Worm (Caenorhabditis elegans) whole organism, early embryonic: ENCODE data around the gene gst-5.
"Not testable (repeated sequence)": the region's sequence is repeated elsewhere in the genome, so short reads cannot be mapped to it uniquely, and the experiment has no call there.

Source experiments
- B0310.2 ChIP-seq: sonication (generic microtip); optimal IDR thresholded peaks from 2 replicates; lab custom pipeline; 2016; ENCODE audit warnings: mild to moderate bottlenecking, missing genetic modification characterization, missing compliant biosample characterization
- F13C5.2 ChIP-seq: sonication (generic microtip); optimal IDR thresholded peaks from 2 replicates; lab custom pipeline; 2017; ENCODE audit warnings: mild to moderate bottlenecking, missing genetic modification characterization, inconsistent platforms, missing compliant biosample characterization
- aly-1 ChIP-seq: sonication (generic microtip); optimal IDR thresholded peaks from 2 replicates; lab custom pipeline; 2016; ENCODE audit warnings: missing genetic modification characterization, missing compliant biosample characterization
- ama-1 ChIP-seq: fragments of 150-350 bp; optimal IDR thresholded peaks from 2 replicates; lab custom pipeline; 2014
- ceh-13 ChIP-seq: fragments of 200-800 bp; sonication (Bioruptor generic); optimal IDR thresholded peaks from 2 replicates; lab custom pipeline; 2018; ENCODE audit warnings: mild to moderate bottlenecking, missing genetic modification characterization, missing compliant biosample characterization
- ceh-36 ChIP-seq: sonication (generic microtip); optimal IDR thresholded peaks from 2 replicates; lab custom pipeline; 2016; ENCODE audit warnings: missing genetic modification characterization, inconsistent platforms, missing compliant biosample characterization
- ets-7 ChIP-seq: sonication (generic microtip); optimal IDR thresholded peaks from 2 replicates; lab custom pipeline; 2016; ENCODE audit warnings: missing genotype, missing genetic modification characterization, missing compliant biosample characterization
- flt-1 ChIP-seq: fragments of 200-800 bp; sonication (Bioruptor generic); IDR thresholded peaks from 2 replicates; pipeline ENCODE4 v1.3.6; 2022; ENCODE audit warnings: missing genetic modification characterization, missing compliant biosample characterization
- hmbx-1 ChIP-seq: sonication (generic microtip); optimal IDR thresholded peaks from 2 replicates; lab custom pipeline; 2016; ENCODE audit warnings: mild to moderate bottlenecking, missing genetic modification characterization, missing compliant biosample characterization
- hmg-4 ChIP-seq: fragments of 200-800 bp; sonication (Bioruptor generic); optimal IDR thresholded peaks from 2 replicates; lab custom pipeline; 2018; ENCODE audit warnings: mild to moderate bottlenecking, missing genetic modification characterization, missing compliant biosample characterization
- hnd-1 ChIP-seq: sonication (generic microtip); optimal IDR thresholded peaks from 2 replicates; lab custom pipeline; 2016; ENCODE audit warnings: missing genetic modification characterization, missing compliant biosample characterization
- pes-1 ChIP-seq: fragments of 200-800 bp; sonication (Bioruptor generic); IDR thresholded peaks from 2 replicates; pipeline ENCODE4 v1.3.6; 2022; ENCODE audit warnings: missing genetic modification reagents, missing genetic modification characterization, missing compliant biosample characterization
- scrt-1 ChIP-seq: fragments of 200-800 bp; sonication (Bioruptor generic); IDR thresholded peaks from 2 replicates; pipeline ENCODE4 v1.3.6; 2022; ENCODE audit warnings: missing genetic modification characterization, missing compliant biosample characterization
- sea-1 ChIP-seq: fragments of 200-800 bp; sonication (Bioruptor generic); conservative IDR thresholded peaks from 2 replicates; pipeline ENCODE4 v1.3.6; 2022; ENCODE audit warnings: missing genetic modification characterization, missing compliant biosample characterization
- tbx-11 ChIP-seq: fragments of 200-800 bp; sonication (Bioruptor generic); IDR thresholded peaks from 2 replicates; pipeline ENCODE4 v1.3.6; 2022; ENCODE audit warnings: missing genetic modification characterization, missing compliant biosample characterization
- tbx-37 ChIP-seq: fragments of 200-800 bp; sonication (Bioruptor generic); conservative IDR thresholded peaks from 2 replicates; pipeline ENCODE4 v1.3.6; 2022; ENCODE audit warnings: missing genetic modification reagents, missing genetic modification characterization, missing compliant biosample characterization
- tra-4 ChIP-seq: sonication (generic microtip); optimal IDR thresholded peaks from 2 replicates; lab custom pipeline; 2017; ENCODE audit warnings: missing genetic modification characterization, missing compliant biosample characterization

Gene gst-5

ce11 chrII:10918293-10918756, 31.8 kb upstream of the gst-5 start, which contains the start of gene tba-4:
TSS of gene tba-4 (plus strand) at chrII:10918706.
- TF ChIP-seq ceh-36 (no peak), F13C5.2 (tag; lab: Kevin White, UChicago) (no peak), sea-1 (GFP tag; lab: Robert Waterston, UW) (no peak), hmg-4 (no peak), ets-7 (tag; lab: Kevin White, UChicago) (no peak), scrt-1 (GFP tag; lab: Robert Waterston, UW) (no peak), tbx-37 (GFP tag; lab: Robert Waterston, UW) (no peak), B0310.2 (tag; lab: Kevin White, UChicago) (no peak), ama-1 (lab: Kevin White, UChicago) (no peak), hmbx-1 (tag; lab: Kevin White, UChicago) (no peak), flt-1 (no peak), tra-4 (no peak), hnd-1 (tag; lab: Kevin White, UChicago) (no peak), pes-1 (GFP tag; lab: Robert Waterston, UW) (no peak), aly-1 (tag; lab: Kevin White, UChicago) (no peak), tbx-11 (GFP tag; lab: Robert Waterston, UW) (no peak), ceh-13 (GFP tag; lab: Kevin White, UChicago) (no peak)

DNA sequence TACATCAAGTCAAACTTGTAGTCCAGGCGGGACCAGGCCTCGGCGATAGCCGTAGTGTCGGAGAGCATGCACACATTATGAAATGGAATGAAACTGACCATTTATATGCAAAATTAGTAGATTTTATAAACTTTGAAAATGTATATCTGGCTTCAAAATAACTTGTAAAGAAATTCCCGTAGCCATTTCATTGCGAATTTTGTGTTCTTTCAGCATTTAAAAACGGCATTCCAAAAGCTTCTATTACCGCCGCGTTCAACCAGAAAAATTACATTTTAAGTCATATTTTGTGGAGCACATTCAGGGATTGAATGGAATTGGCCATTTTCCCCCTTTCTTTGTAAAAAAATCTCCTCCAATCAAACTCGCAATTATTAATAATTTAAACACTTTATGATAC, 27.3 kb upstream of the gst-5 start, which contains the start of gene Y19D2B.1:
Gene Y19D2B.1 (minus strand): TSS at position 101 of the 400 bp plus-strand sequence.
- TF ChIP-seq flt-1; B0310.2 (tag; lab: Kevin White, UChicago); ama-1 (lab: Kevin White, UChicago): not testable (repeated sequence)

DNA sequence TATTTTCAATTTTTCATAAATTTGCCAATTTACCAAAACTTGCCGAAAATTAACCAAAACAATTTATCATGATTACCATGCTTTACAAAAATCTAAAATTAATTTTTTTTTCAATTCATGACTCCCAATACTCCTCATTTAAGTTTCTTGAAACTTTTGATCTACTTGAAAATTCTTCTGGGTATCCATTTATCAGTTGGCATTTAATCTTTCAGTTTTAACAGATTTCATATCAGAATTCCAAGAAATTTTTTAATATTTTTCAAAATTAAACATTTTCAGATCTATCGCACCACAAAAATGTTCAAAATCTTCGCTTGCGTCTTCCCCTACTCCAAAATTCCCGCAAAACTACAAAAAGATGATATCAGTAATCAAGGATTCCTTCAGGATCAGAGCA, 26.2 kb upstream of the gst-5 start, which contains the start of gene Y19D2B.2:
Gene Y19D2B.2 (plus strand): TSS at position 301 of the 400 bp plus-strand sequence.
- no peak for TF ChIP-seq ceh-36
- no peak for TF ChIP-seq flt-1
- TF ChIP-seq B0310.2 (tag; lab: Kevin White, UChicago), result no peak
- no peak for TF ChIP-seq pes-1 (GFP tag; lab: Robert Waterston, UW)
- no peak for TF ChIP-seq tra-4
- no peak for TF ChIP-seq tbx-11 (GFP tag; lab: Robert Waterston, UW)
- no peak for TF ChIP-seq ama-1 (lab: Kevin White, UChicago)
- TF ChIP-seq scrt-1 (GFP tag; lab: Robert Waterston, UW), result no peak
- no peak for TF ChIP-seq hmbx-1 (tag; lab: Kevin White, UChicago)
- TF ChIP-seq aly-1 (tag; lab: Kevin White, UChicago), result no peak
- TF ChIP-seq sea-1 (GFP tag; lab: Robert Waterston, UW), result no peak
- no peak for TF ChIP-seq hmg-4
- TF ChIP-seq hnd-1 (tag; lab: Kevin White, UChicago), result no peak
- no peak for TF ChIP-seq tbx-37 (GFP tag; lab: Robert Waterston, UW)
- no peak for TF ChIP-seq ceh-13 (GFP tag; lab: Kevin White, UChicago)
- TF ChIP-seq F13C5.2 (tag; lab: Kevin White, UChicago), result no peak

ce11 chrII:10924669-10925068, 25.5 kb upstream of the gst-5 start:
- TF ChIP-seq ama-1 (lab: Kevin White, UChicago) (no peak), pes-1 (GFP tag; lab: Robert Waterston, UW) (no peak), sea-1 (GFP tag; lab: Robert Waterston, UW) (no peak), scrt-1 (GFP tag; lab: Robert Waterston, UW) (no peak), hnd-1 (tag; lab: Kevin White, UChicago) (no peak), F13C5.2 (tag; lab: Kevin White, UChicago) (no peak), tbx-37 (GFP tag; lab: Robert Waterston, UW) (no peak), aly-1 (tag; lab: Kevin White, UChicago) (no peak), ets-7 (tag; lab: Kevin White, UChicago) (no peak), tra-4 (no peak), ceh-36 (no peak), hmbx-1 (tag; lab: Kevin White, UChicago) (no peak), tbx-11 (GFP tag; lab: Robert Waterston, UW) (no peak), ceh-13 (GFP tag; lab: Kevin White, UChicago) (no peak), hmg-4 (no peak), B0310.2 (tag; lab: Kevin White, UChicago) (no peak), flt-1 (no peak)

- TF ChIP-seq flt-1 (no peak), scrt-1 (GFP tag; lab: Robert Waterston, UW) (no peak), tbx-11 (GFP tag; lab: Robert Waterston, UW) (no peak), tbx-37 (GFP tag; lab: Robert Waterston, UW) (no peak), pes-1 (GFP tag; lab: Robert Waterston, UW) (no peak), hmbx-1 (tag; lab: Kevin White, UChicago) (no peak), ceh-36 (no peak), sea-1 (GFP tag; lab: Robert Waterston, UW) (no peak)
Observed at ce11 chrII:10925804-10926570, 24.2 kb upstream of the gst-5 start, which contains the start of gene metr-1. TSS of gene metr-1 (plus strand) at chrII:10926561.

DNA sequence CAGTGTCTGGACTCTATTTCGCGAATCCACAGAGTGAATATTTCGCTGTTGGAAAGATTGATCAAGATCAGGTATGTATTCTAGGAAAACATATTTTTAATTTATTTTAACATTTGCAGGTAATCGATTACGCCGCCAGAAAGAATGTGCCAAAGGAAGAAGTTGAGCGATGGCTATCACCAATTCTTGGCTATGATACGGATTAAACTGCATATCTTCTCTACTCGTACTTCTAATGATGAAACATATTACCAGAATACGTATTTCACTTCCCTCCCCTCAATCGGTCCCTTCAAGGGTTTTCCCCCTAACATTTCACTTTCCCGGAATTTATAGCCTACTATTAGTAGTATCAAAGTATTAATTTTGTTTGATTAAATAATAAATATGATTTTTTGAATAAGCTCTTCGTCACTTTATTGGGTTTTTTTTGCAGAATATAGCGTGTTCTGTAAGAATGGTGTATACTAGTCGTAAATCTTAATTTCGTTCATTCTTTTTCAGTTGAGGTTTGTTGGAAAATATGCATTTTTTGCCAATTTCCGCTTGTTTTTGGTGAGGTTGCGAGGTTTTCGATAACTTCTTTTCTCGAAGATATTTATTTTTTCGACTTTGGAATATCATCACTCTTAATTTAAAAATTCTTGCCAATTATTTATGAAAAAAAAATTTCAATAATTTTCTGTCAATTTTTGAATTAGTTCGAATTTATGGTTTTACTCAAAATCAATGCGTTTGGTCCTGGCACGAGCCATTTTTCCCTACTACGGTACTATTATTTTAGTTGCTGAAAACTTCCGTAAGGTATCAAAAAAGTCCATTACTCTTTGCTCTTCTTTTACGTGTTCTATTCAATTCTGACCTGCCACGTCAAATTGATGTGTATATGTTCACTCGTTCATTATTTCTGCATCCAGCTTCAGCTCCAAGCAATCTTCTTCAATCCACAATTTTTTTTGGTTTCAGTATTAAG, 19.2 kb upstream of the gst-5 start:
- TF ChIP-seq ceh-13 (GFP tag; lab: Kevin White, UChicago), result no peak
- no peak for TF ChIP-seq tra-4
- no peak for TF ChIP-seq aly-1 (tag; lab: Kevin White, UChicago)
- TF ChIP-seq tbx-11 (GFP tag; lab: Robert Waterston, UW), result no peak
- TF ChIP-seq flt-1, result no peak
- no peak for TF ChIP-seq ets-7 (tag; lab: Kevin White, UChicago)
- TF ChIP-seq ama-1 (lab: Kevin White, UChicago), result no peak
- TF ChIP-seq hnd-1 (tag; lab: Kevin White, UChicago), result no peak
- no peak for TF ChIP-seq sea-1 (GFP tag; lab: Robert Waterston, UW)
- TF ChIP-seq scrt-1 (GFP tag; lab: Robert Waterston, UW), result no peak
